Worm (Caenorhabditis elegans) whole organism, L1 larva: ENCODE data around the gene appg-2.

Experiments used
- C04F5.9 ChIP-seq: sonication (generic microtip); optimal IDR thresholded peaks from 2 replicates; lab custom pipeline; 2016; ENCODE audit warnings: missing genetic modification characterization, missing compliant biosample characterization
- F16B12.6 ChIP-seq: fragments of 150-350 bp; optimal IDR thresholded peaks from 2 replicates; lab custom pipeline; 2014; ENCODE audit warnings: missing biosample characterization, missing genetic modification characterization
- Y116A8C.19 ChIP-seq: sonication (generic microtip); optimal IDR thresholded peaks from 2 replicates; lab custom pipeline; 2016; ENCODE audit warnings: missing compliant biosample characterization, missing genetic modification characterization, borderline replicate concordance
- aha-1 ChIP-seq: fragments of 150-350 bp; optimal IDR thresholded peaks from 2 replicates; lab custom pipeline; 2014; ENCODE audit warnings: missing biosample characterization, missing genetic modification characterization
- alr-1 ChIP-seq: fragments of 200-800 bp; sonication (Bioruptor generic); optimal IDR thresholded peaks from 2 replicates; lab custom pipeline; 2018; ENCODE audit warnings: borderline replicate concordance, mild to moderate bottlenecking, missing genetic modification characterization, missing compliant biosample characterization
- aly-2 ChIP-seq: fragments of 150-350 bp; optimal IDR thresholded peaks from 2 replicates; lab custom pipeline; 2014; ENCODE audit warnings: missing biosample characterization, missing genetic modification characterization
- blmp-1 ChIP-seq: fragments of 150-350 bp; optimal IDR thresholded peaks from 2 replicates; lab custom pipeline; 2014; ENCODE audit warnings: missing biosample characterization, missing genetic modification characterization
- ceh-63 ChIP-seq: fragments of 200-800 bp; sonication (Bioruptor generic); optimal IDR thresholded peaks from 2 replicates; lab custom pipeline; 2018; ENCODE audit warnings: mild to moderate bottlenecking, missing genetic modification characterization, missing compliant biosample characterization
- ceh-90 ChIP-seq: sonication (generic microtip); optimal IDR thresholded peaks from 2 replicates; lab custom pipeline; 2016; ENCODE audit warnings: missing genetic modification characterization, missing compliant biosample characterization
- dsc-1 ChIP-seq: sonication (generic microtip); optimal IDR thresholded peaks from 2 replicates; lab custom pipeline; 2016; ENCODE audit warnings: mild to moderate bottlenecking, missing genetic modification characterization, missing compliant biosample characterization
- efl-1 ChIP-seq, 4 experiments: fragments of 150-350 bp; optimal IDR thresholded peaks in 3 of 4; peaks in 1 of 4; 1 replicate in 1 of 4; 2 replicates in 3 of 4; lab custom pipeline; 2014; ENCODE audit warnings: missing biosample characterization in 2 of 4, missing genetic modification characterization in 2 of 4, missing genetic modification reagents in 2 of 4
- egl-13 ChIP-seq: sonication (generic microtip); optimal IDR thresholded peaks from 2 replicates; lab custom pipeline; 2016; ENCODE audit warnings: missing genotype, missing genetic modification reagents, missing genetic modification characterization, missing compliant biosample characterization
- egl-27 ChIP-seq, 2 experiments: fragments of 150-350 bp in 1 of 2; sonication (generic microtip); optimal IDR thresholded peaks; 3 replicates each; lab custom pipeline; 2017 to 2018; ENCODE audit warnings: missing biosample characterization in 2 of 2, missing genetic modification characterization in 2 of 2, missing genetic modification reagents in 2 of 2
- elt-3 ChIP-seq, 6 experiments: fragments of 150-350 bp in 1 of 6; sonication (generic microtip); optimal IDR thresholded peaks; 2 replicates each; lab custom pipeline; 2017 to 2018; ENCODE audit warnings: missing biosample characterization in 6 of 6, missing genetic modification characterization in 6 of 6, inconsistent platforms in 1 of 6
- fkh-4 ChIP-seq: sonication (generic microtip); optimal IDR thresholded peaks from 2 replicates; lab custom pipeline; 2016; ENCODE audit warnings: missing compliant biosample characterization, missing genetic modification characterization, borderline replicate concordance
- fkh-8 ChIP-seq: sonication (generic microtip); optimal IDR thresholded peaks from 2 replicates; lab custom pipeline; 2016; ENCODE audit warnings: mild to moderate bottlenecking, missing genetic modification characterization, missing compliant biosample characterization
- fos-1 ChIP-seq: fragments of 150-350 bp; optimal IDR thresholded peaks from 2 replicates; lab custom pipeline; 2014; ENCODE audit warnings: missing biosample characterization, missing genetic modification characterization
- lin-14 ChIP-seq: fragments of 200-800 bp; sonication (Bioruptor generic); optimal IDR thresholded peaks from 2 replicates; lab custom pipeline; 2018; ENCODE audit warnings: mild to moderate bottlenecking, missing genetic modification characterization, moderate library complexity, missing compliant biosample characterization
- lin-15B ChIP-seq: fragments of 150-350 bp; sonication (generic microtip); optimal IDR thresholded peaks from 3 replicates; lab custom pipeline; 2014; ENCODE audit warnings: missing biosample characterization, missing genetic modification characterization
- lin-35 ChIP-seq, 2 experiments: fragments of 150-350 bp; optimal IDR thresholded peaks; 2 replicates each; lab custom pipeline; 2014; ENCODE audit warnings: missing biosample characterization in 2 of 2, missing genetic modification characterization in 2 of 2, missing genetic modification reagents in 2 of 2
- lin-39 ChIP-seq: fragments of 150-350 bp; optimal IDR thresholded peaks from 2 replicates; lab custom pipeline; 2014; ENCODE audit warnings: missing biosample characterization, missing genetic modification reagents, missing genetic modification characterization
- lir-3 ChIP-seq: sonication (generic microtip); optimal IDR thresholded peaks from 2 replicates; lab custom pipeline; 2016; ENCODE audit warnings: mild to moderate bottlenecking, missing genetic modification characterization, moderate library complexity, missing compliant biosample characterization; ENCODE audit not compliant: poor library complexity
- mab-9 ChIP-seq: fragments of 200-800 bp; sonication (Bioruptor generic); IDR thresholded peaks from 2 replicates; pipeline ENCODE4 v1.3.6; 2022; ENCODE audit warnings: missing genetic modification reagents, missing genetic modification characterization, missing compliant biosample characterization
- mdl-1 ChIP-seq, 2 experiments: fragments of 150-350 bp; optimal IDR thresholded peaks; 2 replicates each; lab custom pipeline; 2014 to 2017; ENCODE audit warnings: missing biosample characterization in 2 of 2, missing genetic modification characterization in 2 of 2, inconsistent platforms in 1 of 2
- mep-1 ChIP-seq: fragments of 150-350 bp; optimal IDR thresholded peaks from 2 replicates; lab custom pipeline; 2014; ENCODE audit warnings: missing biosample characterization, missing genetic modification characterization
- nhr-12 ChIP-seq: sonication (generic microtip); optimal IDR thresholded peaks from 2 replicates; lab custom pipeline; 2017; ENCODE audit warnings: missing biosample characterization, missing genetic modification characterization
- nhr-19 ChIP-seq: fragments of 200-800 bp; sonication (Bioruptor generic); conservative IDR thresholded peaks from 2 replicates; pipeline ENCODE4 v1.3.6; 2022; ENCODE audit warnings: missing genetic modification characterization, missing compliant biosample characterization
- nhr-71 ChIP-seq: sonication (generic microtip); optimal IDR thresholded peaks from 2 replicates; lab custom pipeline; 2016; ENCODE audit warnings: mild to moderate bottlenecking, missing genetic modification characterization, moderate library complexity, missing compliant biosample characterization
- nhr-77 ChIP-seq: fragments of 150-350 bp; optimal IDR thresholded peaks from 2 replicates; lab custom pipeline; 2014; ENCODE audit warnings: missing biosample characterization, missing genetic modification characterization
- nhr-84 ChIP-seq: sonication (generic microtip); optimal IDR thresholded peaks from 2 replicates; lab custom pipeline; 2017; ENCODE audit warnings: missing biosample characterization, missing genetic modification characterization
- nhr-85 ChIP-seq: sonication (generic microtip); peaks from one replicate; lab custom pipeline; 2016; ENCODE audit warnings: missing genetic modification characterization, inconsistent platforms, missing compliant biosample characterization
- nhr-90 ChIP-seq: sonication (generic microtip); optimal IDR thresholded peaks from 2 replicates; lab custom pipeline; 2016; ENCODE audit warnings: mild to moderate bottlenecking, missing genetic modification characterization, missing compliant biosample characterization; ENCODE audit not compliant: poor library complexity
- pax-3 ChIP-seq: fragments of 200-800 bp; sonication (Bioruptor generic); optimal IDR thresholded peaks from 2 replicates; lab custom pipeline; 2018; ENCODE audit warnings: mild to moderate bottlenecking, missing genetic modification characterization, moderate library complexity, missing compliant biosample characterization
- pqm-1 ChIP-seq: sonication (generic microtip); optimal IDR thresholded peaks from 3 replicates; lab custom pipeline; 2017; ENCODE audit warnings: missing biosample characterization, missing genetic modification characterization
- rnt-1 ChIP-seq: sonication (generic microtip); optimal IDR thresholded peaks from 2 replicates; lab custom pipeline; 2016; ENCODE audit warnings: mild to moderate bottlenecking, missing genetic modification characterization, moderate library complexity, missing compliant biosample characterization
- snpc-4 ChIP-seq: fragments of 150-350 bp; optimal IDR thresholded peaks from 2 replicates; lab custom pipeline; 2014; ENCODE audit warnings: missing biosample characterization, missing genetic modification characterization
- snu-23 ChIP-seq: sonication (generic microtip); optimal IDR thresholded peaks from 2 replicates; lab custom pipeline; 2016; ENCODE audit warnings: missing genetic modification characterization, missing compliant biosample characterization
- sptf-1 ChIP-seq: fragments of 150-350 bp; optimal IDR thresholded peaks from 2 replicates; lab custom pipeline; 2014; ENCODE audit warnings: missing biosample characterization, missing genetic modification characterization
- sup-37 ChIP-seq: fragments of 200-800 bp; sonication (Bioruptor generic); optimal IDR thresholded peaks from 2 replicates; lab custom pipeline; 2018; ENCODE audit warnings: mild to moderate bottlenecking, missing genetic modification characterization, missing compliant biosample characterization
- tbx-2 ChIP-seq: sonication (generic microtip); optimal IDR thresholded peaks from 2 replicates; lab custom pipeline; 2016; ENCODE audit warnings: missing genetic modification characterization, missing compliant biosample characterization
- tlp-1 ChIP-seq: fragments of 150-350 bp; optimal IDR thresholded peaks from 2 replicates; lab custom pipeline; 2014; ENCODE audit warnings: missing biosample characterization, missing genetic modification characterization
- unc-130 ChIP-seq: fragments of 150-350 bp; optimal IDR thresholded peaks from 2 replicates; lab custom pipeline; 2017; ENCODE audit warnings: missing biosample characterization, missing genetic modification characterization, inconsistent platforms
- unc-30 ChIP-seq: sonication (generic microtip); optimal IDR thresholded peaks from 2 replicates; lab custom pipeline; 2017; ENCODE audit warnings: missing biosample characterization, missing genetic modification characterization
- unc-62 ChIP-seq: fragments of 150-350 bp; optimal IDR thresholded peaks from 2 replicates; lab custom pipeline; 2014; ENCODE audit warnings: missing biosample characterization, missing genetic modification reagents, missing genetic modification characterization
- unc-86 ChIP-seq: sonication (generic microtip); optimal IDR thresholded peaks from 2 replicates; lab custom pipeline; 2016; ENCODE audit warnings: missing genetic modification characterization, missing compliant biosample characterization
- unc-98 ChIP-seq: fragments of 200-800 bp; sonication (Bioruptor generic); IDR thresholded peaks from 2 replicates; pipeline ENCODE4 v1.3.6; 2022; ENCODE audit warnings: missing genetic modification characterization, missing compliant biosample characterization
- ztf-4 ChIP-seq: fragments of 150-350 bp; optimal IDR thresholded peaks from 2 replicates; lab custom pipeline; 2014; ENCODE audit warnings: missing biosample characterization, missing genetic modification characterization

Gene appg-2

ce11 chrII:8845932-8846331, 45.0 kb downstream of the appg-2 start (continued):
- TF ChIP-seq mdl-1 (tag; optimal IDR thresholded peaks at IDR 0.05; lab: Kevin White, UChicago): no peak
- TF ChIP-seq snpc-4 (tag; lab: Kevin White, UChicago): no peak
- TF ChIP-seq rnt-1 (tag; lab: Kevin White, UChicago): no peak
- no peak for TF ChIP-seq mep-1 (tag; lab: Kevin White, UChicago)
- no peak for TF ChIP-seq tbx-2 (tag; lab: Kevin White, UChicago)
- no peak for TF ChIP-seq lir-3 (tag; lab: Kevin White, UChicago)
- TF ChIP-seq nhr-85 (tag; lab: Kevin White, UChicago): peak; percentile 73
- peak in 1 of 6 experiments; percentile 38 for TF ChIP-seq elt-3 (tag; optimal IDR thresholded peaks at IDR 0.05; lab: Kevin White, UChicago)
- peak in 1 of 2 experiments; percentile 16 for TF ChIP-seq lin-35 (GFP tag; optimal IDR thresholded peaks at IDR 0.05; lab: Kevin White, UChicago)
- no peak for TF ChIP-seq lin-39 (tag; lab: Kevin White, UChicago)
- no peak for TF ChIP-seq nhr-12 (tag; lab: Kevin White, UChicago)
- TF ChIP-seq nhr-19 (GFP tag; lab: Robert Waterston, UW): no peak; the same call in 1 of the 2 replicates
- TF ChIP-seq, all 84 proteins: peak for 9

DNA sequence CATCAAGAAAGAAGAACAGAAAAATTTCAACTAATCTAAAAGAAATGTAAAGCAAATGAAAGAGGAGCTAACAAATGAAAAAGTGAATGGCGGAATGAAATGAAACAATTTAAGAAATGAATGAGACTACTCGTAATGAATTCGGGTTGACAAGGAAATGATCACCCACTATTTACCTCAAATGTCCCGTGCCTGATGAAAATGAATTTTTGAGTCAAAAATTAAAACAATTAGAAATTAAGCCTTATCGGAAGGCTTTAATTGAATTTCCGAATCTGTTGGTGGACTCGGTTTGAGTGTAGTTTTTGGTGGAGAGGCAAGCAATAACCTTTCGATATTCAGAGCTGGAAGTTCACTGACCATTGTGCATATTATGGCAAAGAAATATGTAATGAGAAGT, 48.1 kb downstream of the appg-2 start:
- TF ChIP-seq snu-23 (GFP tag; lab: Kevin White, UChicago): no peak
- TF ChIP-seq dsc-1 (tag; lab: Kevin White, UChicago): no peak
- TF ChIP-seq mab-9 (GFP tag; lab: Robert Waterston, UW): no peak
- TF ChIP-seq nhr-85 (tag; lab: Kevin White, UChicago): peak; percentile 32
- no peak for TF ChIP-seq ceh-90
- no peak for TF ChIP-seq fkh-8
- no peak for TF ChIP-seq tlp-1 (tag; lab: Kevin White, UChicago)
- TF ChIP-seq efl-1 (optimal IDR thresholded peaks at IDR 0.05; lab: Kevin White, UChicago): no peak
- TF ChIP-seq efl-1 (GFP tag; optimal IDR thresholded peaks at IDR 0.05 in 1 of 2; lab: Kevin White, UChicago): peak in 1 of 2 experiments; percentile 81
- no peak for TF ChIP-seq F16B12.6 (tag; lab: Kevin White, UChicago)
- no peak for TF ChIP-seq C04F5.9 (tag; lab: Kevin White, UChicago)
- TF ChIP-seq unc-62: no peak
- no peak for TF ChIP-seq sup-37 (GFP tag; lab: Kevin White, UChicago)

DNA sequence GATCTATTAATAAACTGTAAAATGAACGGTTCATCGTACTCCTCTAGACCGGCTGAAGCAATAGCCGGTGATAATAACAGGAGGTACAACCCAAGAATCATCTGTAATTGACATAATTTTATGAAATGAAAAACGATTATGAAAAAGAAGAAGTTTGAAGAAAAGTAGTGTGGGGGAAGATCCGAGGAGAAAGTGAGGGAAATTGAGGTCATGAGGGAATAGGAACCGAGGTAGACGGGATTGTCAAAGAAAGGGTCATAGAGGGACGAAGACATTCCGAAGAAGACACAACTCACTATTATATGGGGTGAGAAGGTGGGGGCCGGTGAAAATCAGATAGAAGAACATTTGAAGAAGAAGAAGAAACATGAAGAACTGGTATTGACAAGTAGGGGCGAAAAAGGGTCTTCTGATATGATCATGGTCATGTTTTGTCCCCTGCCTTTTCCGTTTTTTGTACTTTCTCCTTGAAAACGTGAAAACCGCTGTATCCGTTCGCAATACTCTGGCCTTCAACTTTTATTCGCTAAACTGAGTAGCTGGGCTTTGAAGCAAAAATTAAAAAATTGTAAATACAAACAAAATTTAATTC, 51.2 kb downstream of the appg-2 start, which contains the start of gene oac-46:
oac-46 (minus strand) TSS at position 101 of the 592 bp plus-strand sequence.
- TF ChIP-seq sptf-1 (tag; lab: Kevin White, UChicago): no peak
- TF ChIP-seq mab-9 (GFP tag; lab: Robert Waterston, UW): no peak
- TF ChIP-seq unc-30 (tag; lab: Kevin White, UChicago): no peak
- TF ChIP-seq lir-3 (tag; lab: Kevin White, UChicago): no peak
- TF ChIP-seq blmp-1 (tag; lab: Kevin White, UChicago): peak; percentile 94
- TF ChIP-seq unc-98: no peak
- TF ChIP-seq nhr-85 (tag; lab: Kevin White, UChicago): peak; percentile 83
- no peak for TF ChIP-seq nhr-84 (tag; lab: Kevin White, UChicago)
- TF ChIP-seq pqm-1 (tag; lab: Kevin White, UChicago): no peak
- no peak for TF ChIP-seq fos-1
- peak; percentile 56 for TF ChIP-seq lin-14
- no peak for TF ChIP-seq egl-13 (tag; lab: Kevin White, UChicago)
- TF ChIP-seq Y116A8C.19 (tag; lab: Kevin White, UChicago): no peak
- TF ChIP-seq unc-86 (tag; lab: Kevin White, UChicago): no peak
- peak in 2 of 6 experiments; percentile 20 to 22 for TF ChIP-seq elt-3 (tag; optimal IDR thresholded peaks at IDR 0.05; lab: Kevin White, UChicago)
- TF ChIP-seq ztf-4 (tag; lab: Kevin White, UChicago): no peak
- TF ChIP-seq nhr-77: no peak
- TF ChIP-seq lin-15B (tag; lab: Kevin White, UChicago): no peak
- TF ChIP-seq mep-1 (tag; lab: Kevin White, UChicago): no peak
- no peak for TF ChIP-seq egl-27 (tag; optimal IDR thresholded peaks at IDR 0.05; lab: Kevin White, UChicago)
- no peak for TF ChIP-seq efl-1 (optimal IDR thresholded peaks at IDR 0.05; lab: Kevin White, UChicago)
- TF ChIP-seq efl-1 (GFP tag; optimal IDR thresholded peaks at IDR 0.05 in 1 of 2; lab: Kevin White, UChicago): peak in 1 of 2 experiments; percentile 52
- TF ChIP-seq nhr-71: peak; percentile 16
- TF ChIP-seq F16B12.6 (tag; lab: Kevin White, UChicago): no peak
- TF ChIP-seq ceh-63 (GFP tag; lab: Kevin White, UChicago): no peak
- no peak for TF ChIP-seq aha-1 (tag; lab: Kevin White, UChicago)
- TF ChIP-seq alr-1: no peak
- TF ChIP-seq aly-2 (tag; lab: Kevin White, UChicago): no peak
- no peak for TF ChIP-seq pax-3
- TF ChIP-seq fkh-4 (tag; lab: Kevin White, UChicago): no peak
- TF ChIP-seq unc-130 (tag; lab: Kevin White, UChicago): no peak
- no peak for TF ChIP-seq nhr-90
